Worm (Caenorhabditis elegans) whole organism, L4 larva: ENCODE measurements around the gene pud-1.2.

Experiments used
- F49E8.2 ChIP-seq: sonication (generic microtip); optimal IDR thresholded peaks from 2 replicates; lab custom pipeline; 2016; ENCODE audit warnings: missing compliant biosample characterization, mild to moderate bottlenecking, missing genetic modification characterization, borderline replicate concordance
- ama-1 ChIP-seq: fragments of 150-350 bp; optimal IDR thresholded peaks from 2 replicates; lab custom pipeline; 2014; ENCODE audit warnings: inconsistent platforms, mixed read lengths
- daf-12 ChIP-seq: fragments of 150-350 bp; optimal IDR thresholded peaks from 2 replicates; lab custom pipeline; 2014; ENCODE audit warnings: missing biosample characterization, missing genetic modification reagents, missing genetic modification characterization
- dve-1 ChIP-seq: sonication (generic microtip); optimal IDR thresholded peaks from 2 replicates; lab custom pipeline; 2017; ENCODE audit warnings: antibody characterized with exemption, mild to moderate bottlenecking, missing genetic modification characterization, missing compliant biosample characterization; ENCODE audit not compliant: insufficient read depth
- lim-7 ChIP-seq: fragments of 200-800 bp; sonication (Bioruptor generic); IDR thresholded peaks from 2 replicates; pipeline ENCODE4 v1.3.6; 2022; ENCODE audit warnings: missing genetic modification characterization, missing compliant biosample characterization
- lin-39 ChIP-seq: fragments of 150-350 bp; optimal IDR thresholded peaks from 2 replicates; lab custom pipeline; 2014; ENCODE audit warnings: missing biosample characterization, missing genetic modification reagents, missing genetic modification characterization
- lir-3 ChIP-seq: sonication (generic microtip); optimal IDR thresholded peaks from 2 replicates; lab custom pipeline; 2016; ENCODE audit warnings: mild to moderate bottlenecking, missing genetic modification characterization, missing compliant biosample characterization
- mep-1 ChIP-seq: fragments of 150-350 bp; sonication (generic microtip); optimal IDR thresholded peaks from 3 replicates; lab custom pipeline; 2014; ENCODE audit warnings: missing biosample characterization, missing genetic modification characterization
- zip-11 ChIP-seq: fragments of 200-800 bp; sonication (Bioruptor generic); IDR thresholded peaks from 2 replicates; pipeline ENCODE4 v1.3.6; 2022; ENCODE audit warnings: missing genetic modification characterization, missing compliant biosample characterization

ce11 chrV:2303775-2304174 is 18.6 kb downstream of the pud-1.2 start, which contains the start of gene irld-15:
- no peak for TF ChIP-seq daf-12 (tag; lab: Kevin White, UChicago)
- no peak for TF ChIP-seq zip-11
- TF ChIP-seq lir-3 (tag; lab: Kevin White, UChicago) = no peak
- no peak for TF ChIP-seq ama-1 (lab: Kevin White, UChicago)
- no peak for TF ChIP-seq lim-7
- TF ChIP-seq mep-1 = no peak
- TF ChIP-seq dve-1 (tag; lab: Kevin White, UChicago) = no peak
- no peak for TF ChIP-seq F49E8.2 (tag; lab: Kevin White, UChicago)
- no peak for TF ChIP-seq lin-39 (tag; lab: Kevin White, UChicago)
